Worm (Caenorhabditis elegans) whole organism, mixed stage, embryonic: Measurements from ENCODE around the gene Y64G10A.10.

Experiments used
- bed-3 ChIP-seq: fragments of 200-800 bp; sonication (Bioruptor generic); optimal IDR thresholded peaks from 3 replicates; lab custom pipeline; 2018; ENCODE audit warnings: mild to moderate bottlenecking, missing genetic modification characterization, moderate library complexity, missing compliant biosample characterization
- blmp-1 ChIP-seq: fragments of 150-350 bp; optimal IDR thresholded peaks from 2 replicates; lab custom pipeline; 2014; ENCODE audit warnings: missing biosample characterization, missing genetic modification characterization
- elt-1 ChIP-seq: sonication (generic microtip); optimal IDR thresholded peaks from 2 replicates; lab custom pipeline; 2017; ENCODE audit warnings: missing genetic modification characterization, mild to moderate bottlenecking, missing compliant biosample characterization, antibody characterized with exemption, moderate library complexity, borderline replicate concordance; ENCODE audit not compliant: insufficient read depth
- elt-3 ChIP-seq: fragments of 150-350 bp; optimal IDR thresholded peaks from 2 replicates; lab custom pipeline; 2014; ENCODE audit warnings: missing biosample characterization, missing genetic modification characterization
- lin-13 ChIP-seq: fragments of 150-350 bp; optimal IDR thresholded peaks from 2 replicates; lab custom pipeline; 2014; ENCODE audit warnings: missing biosample characterization, missing genetic modification characterization
- nhr-12 ChIP-seq: fragments of 150-350 bp; optimal IDR thresholded peaks from 2 replicates; lab custom pipeline; 2014; ENCODE audit warnings: missing biosample characterization, missing genetic modification characterization
- nhr-237 ChIP-seq: fragments of 150-350 bp; optimal IDR thresholded peaks from 2 replicates; lab custom pipeline; 2014; ENCODE audit warnings: missing biosample characterization, missing genetic modification characterization
- nhr-76 ChIP-seq: sonication (generic microtip); optimal IDR thresholded peaks from 2 replicates; lab custom pipeline; 2017; ENCODE audit warnings: missing biosample characterization, missing genetic modification characterization
- unc-39 ChIP-seq: fragments of 150-350 bp; optimal IDR thresholded peaks from 2 replicates; lab custom pipeline; 2014; ENCODE audit warnings: missing biosample characterization, missing genetic modification characterization
- unc-62 ChIP-seq: fragments of 150-350 bp; optimal IDR thresholded peaks from 2 replicates; lab custom pipeline; 2014; ENCODE audit warnings: missing biosample characterization, missing genetic modification reagents, missing genetic modification characterization
- ztf-11 ChIP-seq: fragments of 150-350 bp; optimal IDR thresholded peaks from 2 replicates; lab custom pipeline; 2014; ENCODE audit warnings: missing biosample characterization, missing genetic modification characterization

ce11 chrIV:14191919-14192318 is 49.3 kb downstream of the Y64G10A.10 start, which contains the start of gene K01G12.22:
- TF ChIP-seq unc-62 (GFP tag; lab: Kevin White, UChicago) (no peak), elt-1 (tag; lab: Kevin White, UChicago) (no peak), blmp-1 (tag; lab: Kevin White, UChicago) (no peak), ztf-11 (tag; lab: Kevin White, UChicago) (no peak), nhr-237 (tag; lab: Kevin White, UChicago) (no peak), nhr-76 (tag; lab: Kevin White, UChicago) (no peak), bed-3 (GFP tag; lab: Kevin White, UChicago) (no peak), unc-39 (tag; lab: Kevin White, UChicago) (no peak), lin-13 (tag; lab: Kevin White, UChicago) (no peak), nhr-12 (no peak), elt-3 (tag; lab: Kevin White, UChicago) (no peak)
